Worm (Caenorhabditis elegans): ENCODE data around the gene E02H9.3.
"Not testable (repeated sequence)": the region's sequence is repeated elsewhere in the genome, so short reads cannot be mapped to it uniquely, and the experiment has no call there.

The E02H9.3 gene

ce11 chrIII:2482754-2483153, 23.9 kb downstream of the E02H9.3 start:
- peak; percentile 77 for TF ChIP-seq ceh-28 (tag; optimal IDR thresholded peaks at IDR 0.05)
- no peak for TF ChIP-seq zip-2 (tag; optimal IDR thresholded peaks at IDR 0.05)

DNA sequence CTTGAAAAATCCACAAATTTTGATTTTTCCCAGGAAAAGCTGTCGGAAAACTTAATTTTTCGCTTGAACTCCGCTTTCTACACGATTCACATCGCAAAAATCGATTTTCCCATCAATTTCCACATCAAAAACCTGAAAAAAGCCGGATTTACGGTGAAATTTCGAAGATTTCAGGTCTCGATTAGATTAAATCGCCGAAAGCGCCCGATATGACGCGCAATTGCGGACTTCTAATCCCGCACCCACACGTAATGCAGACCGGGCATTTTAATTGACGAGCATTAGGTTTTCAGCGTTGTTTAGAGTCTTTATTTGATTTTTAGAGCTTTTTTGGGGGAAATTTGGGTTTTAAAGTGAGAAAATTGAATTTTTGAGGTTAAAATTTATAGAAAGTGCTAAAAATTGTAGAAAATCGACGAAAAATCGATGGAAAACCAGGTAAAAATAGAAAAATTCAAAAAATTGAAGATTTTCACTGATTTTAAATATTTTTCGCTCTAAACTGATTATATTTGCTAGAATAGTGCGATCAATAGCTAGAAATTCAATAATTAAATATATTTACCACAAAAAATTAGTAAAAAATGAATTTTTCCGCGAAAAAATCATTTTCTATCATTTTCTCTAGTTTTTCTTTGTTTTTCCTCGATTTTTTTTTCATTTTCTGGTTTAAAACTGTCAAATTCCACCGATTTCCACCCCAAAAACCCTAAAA, 28.4 kb downstream of the E02H9.3 start, which contains the start of gene Y54F10AL.1:
Gene Y54F10AL.1 (plus strand): TSS at position 665 of the 715 bp plus-strand sequence.
- no peak for TF ChIP-seq hlh-30 (tag; optimal IDR thresholded peaks at IDR 0.05; ENCODE audit: insufficient read depth)
- no peak for TF ChIP-seq spr-3 (GFP tag; optimal IDR thresholded peaks at IDR 0.05)
- peak in 1 of 2 experiments; percentile 40 for TF ChIP-seq lsy-2 (tag; optimal IDR thresholded peaks at IDR 0.05)
- TF ChIP-seq lin-38 (GFP tag; IDR thresholded peaks at IDR 0.05) = peak; percentile 36
- no peak for TF ChIP-seq F10B5.3 (tag; optimal IDR thresholded peaks at IDR 0.05)
- no peak for TF ChIP-seq skn-1 (tag; optimal IDR thresholded peaks at IDR 0.05)
- no peak for TF ChIP-seq nhr-28 (tag; optimal IDR thresholded peaks at IDR 0.05)
- TF ChIP-seq ces-1 (GFP tag; optimal IDR thresholded peaks at IDR 0.05) = no peak
- TF ChIP-seq hif-1 (tag; optimal IDR thresholded peaks at IDR 0.05) = no peak
- no peak for TF ChIP-seq lin-13 (GFP tag; optimal IDR thresholded peaks at IDR 0.05)
- TF ChIP-seq Y105C5A.15 (GFP tag; IDR thresholded peaks at IDR 0.05) = no peak
- no peak for TF ChIP-seq F49E8.2 (tag; optimal IDR thresholded peaks at IDR 0.05; ENCODE audit: borderline replicate concordance)
- TF ChIP-seq aha-1 (tag) = peak; percentile 88
- TF ChIP-seq fkh-10 (GFP tag; optimal IDR thresholded peaks at IDR 0.05) = no peak
- peak; percentile 24 for TF ChIP-seq dpl-1 (GFP tag; optimal IDR thresholded peaks at IDR 0.05)
- no peak for TF ChIP-seq ama-1 (optimal IDR thresholded peaks at IDR 0.05)
- no peak for TF ChIP-seq T26A8.4 (GFP tag; IDR thresholded peaks at IDR 0.05)
- no peak for TF ChIP-seq dmd-9 (GFP tag; IDR thresholded peaks at IDR 0.05)
- TF ChIP-seq mes-2 (tag; optimal IDR thresholded peaks at IDR 0.05; ENCODE audit: poor library complexity, severe bottlenecking) = peak; percentile 46
- TF ChIP-seq ctbp-1 (GFP tag; IDR thresholded peaks at IDR 0.05) = no peak
- TF ChIP-seq pha-4 (GFP tag; IDR thresholded peaks at IDR 0.05) = no peak
- no peak for TF ChIP-seq pha-4 (tag; optimal IDR thresholded peaks at IDR 0.05)

DNA sequence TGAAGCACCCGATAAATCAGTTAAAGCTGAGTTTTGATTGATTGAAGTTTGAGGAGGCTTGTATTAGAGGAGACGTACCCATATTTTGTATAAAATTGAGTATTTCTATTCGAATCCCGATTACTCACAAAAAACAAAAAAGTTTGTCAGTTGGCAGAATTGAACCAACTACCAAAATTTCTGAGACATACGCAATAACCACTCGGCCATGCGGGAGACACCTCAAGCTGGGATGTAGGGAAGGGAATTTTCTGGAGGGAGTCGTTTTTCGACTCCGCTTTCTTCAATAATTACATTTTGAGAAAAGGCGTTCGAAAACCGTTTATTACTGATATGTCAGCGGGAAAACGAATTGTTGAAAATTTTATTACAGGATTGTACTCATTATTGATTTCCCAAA, 35.9 kb downstream of the E02H9.3 start:
- TF ChIP-seq snpc-1.2 (GFP tag; IDR thresholded peaks at IDR 0.05) (peak; percentile 77), F26F4.8 (GFP tag; conservative IDR thresholded peaks at IDR 0.05) (peak; percentile 84), Y48G9A.11 (GFP tag; IDR thresholded peaks at IDR 0.05) (0 out of 2 replicates have a peak, but pooled peaks have one; percentile 37), T26A8.4 (GFP tag; IDR thresholded peaks at IDR 0.05) (0 out of 2 replicates have a peak, but pooled peaks have one; percentile 53), lin-38 (GFP tag; IDR thresholded peaks at IDR 0.05) (peak; percentile 75), mdt-29 (GFP tag; IDR thresholded peaks at IDR 0.05) (0 out of 2 replicates have a peak, but pooled peaks have one; percentile 39), dmd-8 (GFP tag; IDR thresholded peaks at IDR 0.05) (0 out of 2 replicates have a peak, but pooled peaks have one; percentile 70), hmg-1.1 (GFP tag; IDR thresholded peaks at IDR 0.05) (peak; percentile 55; the same call in 1 of the 2 replicates), madf-5 (GFP tag; IDR thresholded peaks at IDR 0.05) (0 out of 4 replicates have a peak, but pooled peaks of 1 of the 2 experiments have one; percentile 8), lim-7 (GFP tag; IDR thresholded peaks at IDR 0.05) (peak; percentile 85), pha-4 (GFP tag; IDR thresholded peaks at IDR 0.05) (peak; percentile 80; the same call in 1 of the 2 replicates), Y105C5A.15 (GFP tag; IDR thresholded peaks at IDR 0.05) (0 out of 2 replicates have a peak, but pooled peaks have one; percentile 27), egl-43 (GFP tag; IDR thresholded peaks at IDR 0.05) (peak; percentile 81; the same call in 1 of the 2 replicates), tra-1 (GFP tag; IDR thresholded peaks at IDR 0.05) (0 out of 2 replicates have a peak, but pooled peaks have one; percentile 14), vab-7 (GFP tag; IDR thresholded peaks at IDR 0.05) (peak; percentile 53; the same call in 1 of the 2 replicates)
- not testable (repeated sequence) for TF ChIP-seq pha-4 (tag; optimal IDR thresholded peaks at IDR 0.05)

Data from whole organism, L4 larva.